Worm (Caenorhabditis elegans) whole organism, L1 larva: ENCODE results near the gene T24C12.4.

ENCODE experiments used
- C34B4.2 ChIP-seq: sonication (generic microtip); optimal IDR thresholded peaks from 2 replicates; lab custom pipeline; 2017; ENCODE audit warnings: mild to moderate bottlenecking, missing genetic modification characterization, missing compliant biosample characterization
- aly-2 ChIP-seq: fragments of 150-350 bp; optimal IDR thresholded peaks from 2 replicates; lab custom pipeline; 2014; ENCODE audit warnings: missing biosample characterization, missing genetic modification characterization
- ama-1 ChIP-seq: fragments of 150-350 bp; optimal IDR thresholded peaks from 2 replicates; lab custom pipeline; 2014
- blmp-1 ChIP-seq: fragments of 150-350 bp; optimal IDR thresholded peaks from 2 replicates; lab custom pipeline; 2014; ENCODE audit warnings: missing biosample characterization, missing genetic modification characterization
- ets-5 ChIP-seq: fragments of 200-800 bp; sonication (Bioruptor generic); IDR thresholded peaks from 2 replicates; pipeline ENCODE4 v1.3.6; 2022; ENCODE audit warnings: missing genetic modification characterization, missing compliant biosample characterization
- lsy-2 ChIP-seq, 2 experiments: fragments of 150-350 bp; optimal IDR thresholded peaks; 2 replicates each; lab custom pipeline; 2014; ENCODE audit warnings: missing biosample characterization in 2 of 2, missing genetic modification characterization in 2 of 2
- mep-1 ChIP-seq: fragments of 150-350 bp; optimal IDR thresholded peaks from 2 replicates; lab custom pipeline; 2014; ENCODE audit warnings: missing biosample characterization, missing genetic modification characterization
- unc-62 ChIP-seq: fragments of 150-350 bp; optimal IDR thresholded peaks from 2 replicates; lab custom pipeline; 2014; ENCODE audit warnings: missing biosample characterization, missing genetic modification reagents, missing genetic modification characterization
- zip-4 ChIP-seq: fragments of 200-800 bp; sonication (Bioruptor generic); optimal IDR thresholded peaks from 2 replicates; lab custom pipeline; 2018; ENCODE audit warnings: mild to moderate bottlenecking, missing genetic modification characterization, moderate library complexity, missing compliant biosample characterization

DNA sequence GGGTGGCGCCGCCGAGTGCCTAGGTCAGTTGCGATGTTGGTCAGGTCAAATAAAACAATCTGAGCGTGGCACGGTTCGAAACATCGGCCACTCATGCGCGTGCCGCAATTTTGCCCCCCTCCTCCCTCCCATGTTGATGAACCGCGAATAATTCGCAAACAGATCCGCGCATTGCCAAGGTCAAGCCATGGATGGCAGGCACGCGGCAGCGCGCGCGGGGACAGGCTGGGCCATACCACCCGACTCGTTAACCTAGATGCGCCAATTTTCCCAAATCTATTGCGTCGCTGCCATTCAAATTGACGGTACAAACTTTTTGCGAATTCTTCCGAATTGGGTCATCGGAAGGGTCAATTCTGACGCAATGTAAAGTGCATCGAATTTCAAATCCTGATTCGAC, 11.8 kb upstream of the T24C12.4 start:
- no peak for TF ChIP-seq zip-4 (GFP tag; lab: Kevin White, UChicago)
- TF ChIP-seq ama-1: no peak
- no peak for TF ChIP-seq lsy-2 (tag; optimal IDR thresholded peaks at IDR 0.05; lab: Kevin White, UChicago)
- no peak for TF ChIP-seq mep-1 (tag; lab: Kevin White, UChicago)
- TF ChIP-seq C34B4.2: no peak
- no peak for TF ChIP-seq ets-5 (GFP tag; lab: Robert Waterston, UW)
- TF ChIP-seq blmp-1 (tag; lab: Kevin White, UChicago): peak; percentile 83
- TF ChIP-seq unc-62 (GFP tag; lab: Kevin White, UChicago): no peak
- TF ChIP-seq aly-2 (tag; lab: Kevin White, UChicago): no peak
